Worm (Caenorhabditis elegans): Measurements from ENCODE around the gene C55C3.3.

C55C3.3 gene

ce11 chrIV:5660239-5660638 is 24.8 kb upstream of the C55C3.3 start, which contains the start of gene skn-1:
skn-1 (minus strand) TSS chrIV:5660384.
- TF ChIP-seq blmp-1 (tag; optimal IDR thresholded peaks at IDR 0.05; ENCODE audit: insufficient read depth) (no peak), nhr-25 (tag; optimal IDR thresholded peaks at IDR 0.05) (no peak), nhr-12 (tag; optimal IDR thresholded peaks at IDR 0.05) (no peak), unc-62 (GFP tag; optimal IDR thresholded peaks at IDR 0.05) (no peak), ceh-82 (tag; optimal IDR thresholded peaks at IDR 0.05) (no peak)

ce11 chrIV:5662073-5662472 is 23.0 kb upstream of the C55C3.3 start:
- TF ChIP-seq nhr-23 (tag; optimal IDR thresholded peaks at IDR 0.05) (no peak), fos-1 (tag; optimal IDR thresholded peaks at IDR 0.05) (no peak), gmeb-1 (tag; optimal IDR thresholded peaks at IDR 0.05) (no peak), elt-3 (tag; optimal IDR thresholded peaks at IDR 0.05) (no peak), mdl-1 (tag; optimal IDR thresholded peaks at IDR 0.05) (no peak), nhr-10 (tag; optimal IDR thresholded peaks at IDR 0.05) (no peak), nhr-77 (tag; optimal IDR thresholded peaks at IDR 0.05) (no peak), ztf-11 (tag; optimal IDR thresholded peaks at IDR 0.05) (no peak), sma-3 (GFP tag; optimal IDR thresholded peaks at IDR 0.05) (no peak), lin-39 (tag; optimal IDR thresholded peaks at IDR 0.05) (no peak), nhr-129 (tag; optimal IDR thresholded peaks at IDR 0.05) (no peak), mbf-1 (tag; optimal IDR thresholded peaks at IDR 0.05) (no peak), ztf-4 (tag; optimal IDR thresholded peaks at IDR 0.05) (no peak), nhr-12 (tag; optimal IDR thresholded peaks at IDR 0.05) (no peak), mab-5 (tag; optimal IDR thresholded peaks at IDR 0.05) (no peak), unc-39 (tag; optimal IDR thresholded peaks at IDR 0.05) (no peak), zag-1 (tag; optimal IDR thresholded peaks at IDR 0.05) (no peak), ama-1 (optimal IDR thresholded peaks at IDR 0.05) (no peak)

- TF ChIP-seq aly-2 (tag; optimal IDR thresholded peaks at IDR 0.05) = no peak
- no peak for TF ChIP-seq fos-1 (tag; optimal IDR thresholded peaks at IDR 0.05)
- no peak for TF ChIP-seq Y55F3AM.14 (GFP tag; optimal IDR thresholded peaks at IDR 0.05)
- TF ChIP-seq nhr-10 (tag; optimal IDR thresholded peaks at IDR 0.05) = no peak
- TF ChIP-seq ztf-1 (GFP tag; conservative IDR thresholded peaks at IDR 0.05) = no peak
- TF ChIP-seq snpc-4 (tag; optimal IDR thresholded peaks at IDR 0.05) = no peak
- no peak for TF ChIP-seq lin-11 (tag; optimal IDR thresholded peaks at IDR 0.05)
Measured at ce11 chrIV:5662886-5663285, 22.2 kb upstream of the C55C3.3 start.

- TF ChIP-seq crh-2 (tag; optimal IDR thresholded peaks at IDR 0.05) (no peak), unc-55 (GFP tag; optimal IDR thresholded peaks at IDR 0.05) (no peak), ama-1 (optimal IDR thresholded peaks at IDR 0.05) (no peak), zag-1 (tag; optimal IDR thresholded peaks at IDR 0.05) (no peak), egl-27 (tag; optimal IDR thresholded peaks at IDR 0.05) (no peak), blmp-1 (tag; optimal IDR thresholded peaks at IDR 0.05; ENCODE audit: insufficient read depth) (no peak), F13H6.1 (tag; optimal IDR thresholded peaks at IDR 0.05) (no peak), lin-11 (tag; optimal IDR thresholded peaks at IDR 0.05) (no peak), ztf-1 (GFP tag; conservative IDR thresholded peaks at IDR 0.05) (no peak), ztf-4 (tag; optimal IDR thresholded peaks at IDR 0.05) (no peak), nhr-11 (tag; optimal IDR thresholded peaks at IDR 0.05) (no peak), ZK546.5 (tag; optimal IDR thresholded peaks at IDR 0.05) (no peak), skn-1 (tag; optimal IDR thresholded peaks at IDR 0.05) (peak; percentile 69), sma-9 (GFP tag; optimal IDR thresholded peaks at IDR 0.05) (no peak), sma-9 (tag; optimal IDR thresholded peaks at IDR 0.05) (no peak), nhr-25 (tag; optimal IDR thresholded peaks at IDR 0.05) (peak; percentile 30)
Measured at ce11 chrIV:5664375-5665004, 20.6 kb upstream of the C55C3.3 start, which contains the start of gene bec-1. bec-1 (minus strand) TSS chrIV:5664425.

- no peak for TF ChIP-seq ztf-11 (tag; optimal IDR thresholded peaks at IDR 0.05)
- no peak for TF ChIP-seq snpc-4 (tag; optimal IDR thresholded peaks at IDR 0.05)
- TF ChIP-seq nhr-25 (tag; optimal IDR thresholded peaks at IDR 0.05) = peak; percentile 72
- TF ChIP-seq dmd-4 (tag; optimal IDR thresholded peaks at IDR 0.05) = no peak
- TF ChIP-seq mdl-1 (tag; optimal IDR thresholded peaks at IDR 0.05) = no peak
- TF ChIP-seq skn-1 (tag; optimal IDR thresholded peaks at IDR 0.05) = peak; percentile 96
- TF ChIP-seq fos-1 (tag; optimal IDR thresholded peaks at IDR 0.05) = peak; percentile 69
- peak; percentile 78 for TF ChIP-seq unc-55 (GFP tag; optimal IDR thresholded peaks at IDR 0.05)
- TF ChIP-seq blmp-1 (tag; optimal IDR thresholded peaks at IDR 0.05; ENCODE audit: insufficient read depth) = peak; percentile 15
- peak; percentile 76 for TF ChIP-seq C34F6.9 (tag; optimal IDR thresholded peaks at IDR 0.05)
- TF ChIP-seq nhr-12 (tag; optimal IDR thresholded peaks at IDR 0.05) = no peak
- TF ChIP-seq mbf-1 (tag; optimal IDR thresholded peaks at IDR 0.05) = no peak
- no peak for TF ChIP-seq unc-62 (GFP tag; optimal IDR thresholded peaks at IDR 0.05)
- no peak for TF ChIP-seq nhr-237 (tag; optimal IDR thresholded peaks at IDR 0.05)
- peak; percentile 9 for TF ChIP-seq ztf-4 (tag; optimal IDR thresholded peaks at IDR 0.05)
- TF ChIP-seq lsy-2 (tag; optimal IDR thresholded peaks at IDR 0.05) = peak in 1 of 2 experiments; percentile 53
- TF ChIP-seq gmeb-1 (tag; optimal IDR thresholded peaks at IDR 0.05) = no peak
- TF ChIP-seq sem-4 (tag; optimal IDR thresholded peaks at IDR 0.05) = peak; percentile 64
- peak; percentile 30 for TF ChIP-seq F13H6.1 (tag; optimal IDR thresholded peaks at IDR 0.05)
- no peak for TF ChIP-seq egl-27 (tag; optimal IDR thresholded peaks at IDR 0.05)
- TF ChIP-seq nhr-6 (tag; optimal IDR thresholded peaks at IDR 0.05) = no peak
- peak; percentile 25 for TF ChIP-seq ama-1 (optimal IDR thresholded peaks at IDR 0.05)
- TF ChIP-seq elt-1 (tag; optimal IDR thresholded peaks at IDR 0.05) = no peak
- TF ChIP-seq aly-2 (tag; optimal IDR thresholded peaks at IDR 0.05) = no peak
Measured at ce11 chrIV:5665353-5665918, 19.7 kb upstream of the C55C3.3 start.
